Worm (Caenorhabditis elegans): Measurements from ENCODE around the gene C05D12.5.

C05D12.5 gene

DNA sequence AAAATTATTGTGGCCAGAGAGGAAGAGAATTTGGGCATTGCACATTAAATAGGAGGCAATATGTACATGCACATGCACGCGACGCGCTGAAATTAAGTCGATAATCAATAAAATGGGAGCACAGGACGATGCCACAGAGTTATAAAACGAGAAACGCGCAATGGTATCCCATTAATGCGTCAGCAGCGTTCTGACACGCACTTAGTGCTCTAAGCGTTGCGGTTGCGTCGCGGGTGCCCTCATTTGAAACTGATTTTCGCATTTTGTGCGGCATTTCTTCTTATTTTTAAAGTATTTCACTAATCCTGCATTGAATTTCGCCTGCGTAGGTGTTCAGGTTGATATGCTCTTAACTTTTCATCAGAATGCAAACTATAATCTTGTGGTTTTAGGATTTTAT lies 19.0 kb downstream of the C05D12.5 start, which contains the start of gene rsp-1 (continued):
- TF ChIP-seq T26A8.4 (GFP tag; IDR thresholded peaks at IDR 0.05) (peak; percentile 84), egl-27 (tag; optimal IDR thresholded peaks at IDR 0.05) (no peak), unc-39 (tag; optimal IDR thresholded peaks at IDR 0.05) (no peak), lir-3 (tag; optimal IDR thresholded peaks at IDR 0.05) (no peak), tra-1 (GFP tag; IDR thresholded peaks at IDR 0.05) (peak; percentile 81), nhr-11 (tag; optimal IDR thresholded peaks at IDR 0.05) (peak; percentile 77), sdz-12 (GFP tag; optimal IDR thresholded peaks at IDR 0.05) (no peak), aly-2 (tag; optimal IDR thresholded peaks at IDR 0.05) (no peak), cey-2 (tag; optimal IDR thresholded peaks at IDR 0.05; ENCODE audit: borderline replicate concordance, insufficient read depth) (no peak), aha-1 (tag) (peak; percentile 96), madf-9 (GFP tag; conservative IDR thresholded peaks at IDR 0.05) (peak; percentile 75; the same call in 1 of the 2 replicates), R02D3.7 (tag; optimal IDR thresholded peaks at IDR 0.05) (no peak), lsy-2 (tag; optimal IDR thresholded peaks at IDR 0.05) (peak; percentile 74 to 94), nhr-48 (tag; optimal IDR thresholded peaks at IDR 0.05) (peak; percentile 82), ces-1 (GFP tag; optimal IDR thresholded peaks at IDR 0.05) (no peak), zag-1 (tag; optimal IDR thresholded peaks at IDR 0.05) (no peak), arid-1 (GFP tag; conservative IDR thresholded peaks at IDR 0.05) (peak; percentile 88), zfp-3 (GFP tag; conservative IDR thresholded peaks at IDR 0.05) (peak; percentile 79; the same call in 1 of the 2 replicates), ama-1 (optimal IDR thresholded peaks at IDR 0.05) (peak; percentile 35), nhr-28 (tag; optimal IDR thresholded peaks at IDR 0.05) (peak; percentile 79), dmd-9 (GFP tag; IDR thresholded peaks at IDR 0.05) (peak; percentile 83), ceh-28 (tag; optimal IDR thresholded peaks at IDR 0.05) (peak; percentile 48), vab-7 (GFP tag; IDR thresholded peaks at IDR 0.05) (peak; percentile 46; the same call in 1 of the 2 replicates), daf-16 (GFP tag; optimal IDR thresholded peaks at IDR 0.05) (peak; percentile 15 to 28), daf-16 (tag; optimal IDR thresholded peaks at IDR 0.05) (peak; percentile 65), lim-7 (GFP tag; IDR thresholded peaks at IDR 0.05) (no peak)

DNA sequence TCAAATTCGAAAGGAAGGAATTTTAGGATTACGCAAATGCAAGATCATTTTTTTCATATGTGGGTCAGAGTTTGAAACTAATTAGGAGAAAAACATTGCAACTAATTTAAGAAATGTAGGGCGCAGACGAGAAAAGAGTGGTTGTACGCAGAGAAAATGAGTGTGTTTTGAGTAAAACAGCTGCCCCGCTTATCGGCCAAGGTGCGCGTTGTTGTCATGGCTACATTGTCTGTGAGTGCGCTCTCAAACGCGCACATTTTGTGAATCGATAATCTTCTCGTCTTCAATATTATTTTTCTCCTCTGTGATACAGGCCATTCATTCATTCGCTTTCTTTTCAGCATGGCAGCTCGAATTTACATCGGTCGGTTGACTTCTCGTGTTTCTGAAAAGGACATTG lies 19.6 kb downstream of the C05D12.5 start:
- TF ChIP-seq ceh-20 (GFP tag; IDR thresholded peaks at IDR 0.05), result no peak
- 0 out of 2 replicates have a peak, but pooled peaks have one; percentile 10 for TF ChIP-seq hmg-1.1 (GFP tag; IDR thresholded peaks at IDR 0.05)
- no peak for TF ChIP-seq ctbp-1 (GFP tag; IDR thresholded peaks at IDR 0.05)
- no peak for TF ChIP-seq fkh-10 (GFP tag; optimal IDR thresholded peaks at IDR 0.05)
- no peak for TF ChIP-seq D1046.2 (GFP tag; IDR thresholded peaks at IDR 0.05)
- peak; percentile 13; the same call in 1 of the 2 replicates for TF ChIP-seq dmd-6 (GFP tag; IDR thresholded peaks at IDR 0.05)
- no peak for TF ChIP-seq sdz-12 (GFP tag; optimal IDR thresholded peaks at IDR 0.05)

DNA sequence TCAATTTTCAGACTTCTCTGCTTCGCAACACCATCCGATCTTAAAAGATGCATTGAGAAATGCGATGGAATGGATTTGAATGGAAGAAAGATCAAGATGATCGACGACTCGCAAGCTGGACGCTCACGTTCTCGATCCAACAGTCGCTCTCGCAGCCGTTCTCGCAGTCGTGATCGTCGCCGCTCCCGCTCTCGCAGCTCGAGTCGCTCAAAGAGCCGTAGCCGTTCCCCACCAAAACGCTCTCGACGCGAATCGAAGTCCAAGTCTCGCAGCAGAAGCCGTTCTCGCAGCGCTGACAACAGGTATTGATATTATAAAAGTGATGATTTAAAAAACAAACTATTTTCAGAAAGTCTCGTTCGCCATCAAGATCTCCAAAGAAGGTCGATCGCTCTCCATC lies 21.1 kb downstream of the C05D12.5 start:
- TF ChIP-seq aha-1 (tag) (peak; percentile 13), dmd-9 (GFP tag; IDR thresholded peaks at IDR 0.05) (no peak), set-16 (GFP tag; IDR thresholded peaks at IDR 0.05) (peak; percentile 89), spr-1 (tag; optimal IDR thresholded peaks at IDR 0.05) (no peak)

DNA sequence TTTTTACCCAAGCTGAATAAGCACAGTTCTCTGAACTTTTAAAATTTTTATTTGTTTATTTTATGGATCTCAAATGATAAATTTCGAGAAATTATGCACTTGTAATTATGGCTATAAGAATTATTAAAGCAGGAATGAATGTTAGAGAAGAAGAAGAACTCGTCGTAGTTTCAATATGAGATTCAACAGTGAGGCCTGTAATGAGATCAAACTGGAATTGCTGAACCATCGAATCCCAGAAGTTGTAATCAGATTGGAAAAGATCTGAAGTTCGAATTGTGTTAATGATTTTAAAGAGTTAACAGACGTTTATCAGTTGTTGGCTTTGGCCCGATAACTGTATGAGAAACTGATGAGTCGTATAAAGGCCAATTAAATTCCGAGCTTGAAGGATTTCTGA lies 21.7 kb downstream of the C05D12.5 start:
- peak; percentile 30 for TF ChIP-seq lin-38 (GFP tag; IDR thresholded peaks at IDR 0.05)
- peak; percentile 25 for TF ChIP-seq mes-2 (tag; optimal IDR thresholded peaks at IDR 0.05; ENCODE audit: poor library complexity, severe bottlenecking)
- TF ChIP-seq hmg-1.1 (GFP tag; IDR thresholded peaks at IDR 0.05), result no peak
- peak; percentile 5 for TF ChIP-seq mep-1 (tag; optimal IDR thresholded peaks at IDR 0.05)
